Worm (Caenorhabditis elegans) whole organism, dauer: ENCODE results near the gene acdh-9.
"Not testable (repeated sequence)": the region's sequence is repeated elsewhere in the genome, so short reads cannot be mapped to it uniquely, and the experiment has no call there.

Experiments
- unc-62 ChIP-seq: sonication (generic microtip); optimal IDR thresholded peaks from 2 replicates; lab custom pipeline; 2017; ENCODE audit warnings: missing biosample characterization, missing genetic modification reagents, missing genetic modification characterization

acdh-9 gene

DNA sequence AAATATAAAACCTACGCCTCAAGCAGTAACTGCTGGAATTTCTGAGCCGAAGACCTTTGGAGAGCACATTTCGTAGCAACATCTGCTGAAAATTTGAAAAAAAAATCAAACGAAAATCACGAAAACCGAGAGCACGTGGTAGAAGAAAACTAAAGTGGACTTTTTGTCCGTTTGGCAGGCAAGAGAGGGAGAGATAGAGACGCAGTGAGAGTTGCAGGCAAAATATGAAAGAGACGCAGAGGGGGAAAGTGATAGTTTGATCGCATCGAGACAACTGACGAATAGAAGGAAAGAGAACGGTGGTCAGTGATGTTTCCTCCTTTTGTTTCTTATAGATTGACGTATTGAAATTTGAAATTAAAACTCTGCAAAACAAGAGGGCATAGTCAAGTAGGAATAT, at the start of gene acdh-9, which contains the start of gene F28A10.13:
Gene acdh-9, minus strand, starts transcription at position 85 of the 400 bp plus-strand sequence.
Gene F28A10.13, plus strand, starts transcription at position 294 of the 400 bp plus-strand sequence.
- TF ChIP-seq unc-62: no peak

DNA sequence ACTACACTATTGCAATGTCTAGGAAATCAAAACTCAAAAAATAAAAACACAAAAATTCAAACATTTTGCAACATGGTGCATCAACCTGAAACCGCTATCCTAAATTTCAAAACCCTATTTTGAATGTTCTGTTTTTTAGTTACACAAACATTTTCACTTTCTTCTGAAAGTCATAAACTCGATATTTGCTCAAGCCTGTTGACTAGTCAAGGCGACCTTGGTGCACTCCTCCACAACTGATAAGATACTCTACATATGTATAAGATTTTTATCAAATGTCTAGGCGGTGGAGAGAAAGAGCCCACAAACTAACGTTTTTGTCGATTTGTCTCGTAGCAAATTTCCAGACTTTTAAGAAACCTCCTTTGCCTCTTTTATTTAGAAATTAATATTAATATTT, 39.6 kb upstream of the acdh-9 start, which contains the start of gene T07D3.4:
Gene T07D3.4, plus strand, starts transcription at position 286 of the 400 bp plus-strand sequence.
- TF ChIP-seq unc-62: no peak

ce11 chrII:884204-884603, 35.8 kb upstream of the acdh-9 start:
- no peak for TF ChIP-seq unc-62

ce11 chrII:880666-881226, 32.3 kb upstream of the acdh-9 start:
- TF ChIP-seq unc-62: no peak

- no peak for TF ChIP-seq unc-62
These were observed 27.3 kb upstream of the acdh-9 start for ce11 chrII:875739-876138.

DNA sequence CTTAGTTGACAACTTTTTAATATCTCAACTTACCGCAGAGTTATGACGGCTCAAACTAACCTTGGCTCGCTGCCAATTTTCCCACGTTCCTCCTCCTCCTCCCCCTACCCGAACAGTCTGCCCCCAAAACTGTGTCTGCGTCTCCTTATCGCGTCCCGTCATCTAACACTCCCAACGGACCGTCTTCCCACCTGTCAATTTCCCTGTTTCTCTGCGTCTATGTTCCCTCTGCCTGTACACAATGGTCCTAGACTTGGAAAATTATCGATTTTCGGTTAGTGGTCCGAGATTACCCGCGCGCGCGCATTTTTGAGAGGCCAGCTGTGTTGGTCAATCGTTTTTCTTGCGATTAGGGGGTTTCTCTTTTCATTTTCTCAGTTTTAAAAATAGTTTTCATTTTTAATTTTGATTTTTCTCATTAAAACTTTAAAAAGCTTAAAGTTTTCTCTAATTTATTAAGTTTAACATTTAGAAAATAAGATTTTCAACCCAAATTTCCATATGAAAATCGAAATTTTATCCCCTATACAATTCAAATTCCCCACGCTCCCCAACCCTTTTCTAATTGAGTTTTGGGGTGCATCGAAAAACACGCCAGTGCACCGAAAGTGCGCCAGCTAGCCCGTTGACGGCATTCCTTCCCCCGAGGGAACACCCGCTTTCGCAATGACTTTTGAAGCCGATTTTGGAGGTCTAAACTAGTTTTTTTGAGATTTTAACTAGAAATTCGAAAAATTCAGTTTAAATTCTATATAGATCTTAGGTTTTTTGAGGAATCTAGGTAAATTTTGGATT, 24.8 kb upstream of the acdh-9 start, which contains the start of gene alg-2:
Gene alg-2, plus strand, starts transcription at position 220 of the 795 bp plus-strand sequence.
- TF ChIP-seq unc-62: no peak

ce11 chrII:869316-869715, 20.9 kb upstream of the acdh-9 start:
- TF ChIP-seq unc-62: no peak

DNA sequence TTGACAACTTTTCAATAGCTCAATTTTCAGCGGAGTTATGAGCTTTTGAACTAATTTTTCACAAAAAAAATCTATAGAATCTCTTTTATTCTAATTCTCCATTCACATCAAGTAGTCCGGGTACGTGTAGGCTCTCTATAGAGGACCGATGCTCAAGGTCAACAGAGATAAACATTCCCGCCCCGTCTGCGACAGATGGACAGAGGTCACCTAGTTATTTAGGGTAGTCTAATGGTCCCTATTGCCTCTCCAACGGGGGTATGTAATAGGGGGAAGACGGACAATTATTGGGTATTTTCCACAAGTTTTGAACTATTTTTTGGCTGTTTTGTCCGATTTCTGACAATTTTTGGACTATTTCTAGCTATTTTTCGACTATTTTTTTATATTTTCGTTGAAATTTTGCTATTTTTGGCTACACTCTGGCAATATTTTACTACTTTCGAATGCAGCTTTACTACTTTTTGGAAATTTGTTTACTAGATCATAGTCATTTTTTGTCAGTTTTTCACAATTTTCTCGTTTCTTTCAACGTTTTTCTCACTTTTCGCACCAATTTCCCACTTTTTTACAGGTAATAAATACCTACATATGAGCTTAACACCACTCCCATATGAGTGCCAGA, 19.9 kb upstream of the acdh-9 start, which contains the start of gene fbxc-51:
Gene fbxc-51, plus strand, starts transcription at position 575 of the 625 bp plus-strand sequence.
- TF ChIP-seq unc-62: no peak

- TF ChIP-seq unc-62: no peak
These were observed 18.4 kb upstream of the acdh-9 start, which contains the start of gene Y46B2A.3 for ce11 chrII:866801-867200. TSS of gene Y46B2A.3 (minus strand) at chrII:866901.

- no peak for TF ChIP-seq unc-62
These were observed 13.2 kb upstream of the acdh-9 start, which contains the start of gene Y46B2A.4 for ce11 chrII:861564-861963. TSS of gene Y46B2A.4 (plus strand) at chrII:861864.

ce11 chrII:850567-850966, 2.2 kb upstream of the acdh-9 start, which contains the start of gene F28A10.5:
TSS of gene F28A10.5 (minus strand) at chrII:850667.
- TF ChIP-seq unc-62: not testable (repeated sequence)

ce11 chrII:845618-846017, 2.8 kb downstream of the acdh-9 start, which contains the start of gene F28A10.7:
TSS of gene F28A10.7 (minus strand) at chrII:845718.
- no peak for TF ChIP-seq unc-62

DNA sequence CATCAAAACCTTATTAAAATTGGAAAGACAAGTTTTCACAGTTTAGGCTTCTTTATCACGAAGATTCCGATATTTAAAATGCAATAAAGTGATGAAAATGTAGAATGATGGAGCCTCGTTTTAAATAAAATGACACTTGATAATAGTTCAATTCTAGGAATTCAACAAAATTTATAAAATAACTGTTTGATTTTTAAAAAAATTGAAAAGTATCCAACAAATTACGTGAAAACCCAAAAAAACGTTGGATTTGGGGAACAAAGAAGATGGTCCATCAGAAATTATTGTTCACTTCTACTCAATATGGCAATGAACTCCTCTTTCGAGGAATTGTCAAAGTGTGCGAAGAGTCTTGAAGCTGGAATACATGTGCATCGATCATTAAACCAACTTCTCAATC, 4.4 kb downstream of the acdh-9 start, which contains the start of gene F28A10.4:
Gene F28A10.4, plus strand, starts transcription at position 301 of the 400 bp plus-strand sequence.
- TF ChIP-seq unc-62: no peak

DNA sequence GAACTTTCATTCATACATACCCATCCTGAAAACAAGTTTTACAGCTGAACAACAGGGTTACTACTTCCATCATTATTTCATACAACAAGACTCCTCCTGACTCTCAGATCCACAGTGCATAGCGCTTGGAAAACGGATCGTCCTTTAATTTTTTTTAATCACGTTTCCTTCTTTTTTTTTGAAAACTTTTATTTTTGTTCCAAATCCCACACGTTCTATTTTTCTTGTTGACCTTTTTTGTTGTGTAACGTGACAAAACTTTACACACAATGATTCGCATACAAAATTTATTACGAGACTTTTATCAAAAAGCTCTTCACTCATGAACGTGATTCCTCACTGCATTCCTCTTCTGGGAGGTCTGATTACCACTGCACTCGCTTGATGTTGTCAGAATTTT, 8.3 kb downstream of the acdh-9 start, which contains the start of gene clc-33:
Gene clc-33, plus strand, starts transcription at position 301 of the 400 bp plus-strand sequence.
- TF ChIP-seq unc-62: no peak

ce11 chrII:838414-838813, 10.0 kb downstream of the acdh-9 start, which contains the start of gene F28A10.8:
TSS of gene F28A10.8 (minus strand) at chrII:838514.
- no peak for TF ChIP-seq unc-62

- TF ChIP-seq unc-62: no peak
These were observed 22.9 kb downstream of the acdh-9 start, which contains the start of gene F28A10.1 for ce11 chrII:825521-825920. TSS of gene F28A10.1 (plus strand) at chrII:825821.

ce11 chrII:823529-823928, 24.9 kb downstream of the acdh-9 start, which contains the start of gene F46F5.10:
TSS of gene F46F5.10 (plus strand) at chrII:823829.
- TF ChIP-seq unc-62: no peak
